Fruit fly (Drosophila melanogaster): ENCODE results near the gene PAPLA1.

- TF ChIP-seq insv (optimal IDR thresholded peaks at IDR 0.05) (no peak), ttk (optimal IDR thresholded peaks at IDR 0.05) (no peak), psq (optimal IDR thresholded peaks at IDR 0.05) (no peak), h (optimal IDR thresholded peaks at IDR 0.05) (no peak), Sin3A (optimal IDR thresholded peaks at IDR 0.05) (no peak), Myc (optimal IDR thresholded peaks at IDR 0.05) (no peak)
Measured at dm6 chr2L:8094058-8094825, 65.2 kb downstream of the PAPLA1 start.

Measured in Kc167 (cell line).